Fruit fly (Drosophila melanogaster): ENCODE data around the gene CG31272.

- no peak for TF ChIP-seq CG33017 (tag; optimal IDR thresholded peaks at IDR 0.05)
- no peak for TF ChIP-seq CG14711 (tag; optimal IDR thresholded peaks at IDR 0.05)
- no peak for TF ChIP-seq CG12768 (GFP tag; optimal IDR thresholded peaks at IDR 0.05)
These were observed 8.1 kb downstream of the CG31272 start, which contains the start of gene TkR86C for dm6 chr3R:10751061-10751460.
